Worm (Caenorhabditis elegans) whole organism, L4/young adult: Measurements from ENCODE around the gene gldi-8.

ENCODE experiments used
- W03F9.2 ChIP-seq: fragments of 150-350 bp; optimal IDR thresholded peaks from 2 replicates; lab custom pipeline; 2014; ENCODE audit warnings: missing biosample characterization, missing genetic modification characterization
- dao-5 ChIP-seq: sonication (generic microtip); optimal IDR thresholded peaks from 2 replicates; lab custom pipeline; 2016; ENCODE audit warnings: missing genotype, missing genetic modification characterization, moderate library complexity, missing compliant biosample characterization
- him-1 ChIP-seq: sonication (generic microtip); optimal IDR thresholded peaks from 2 replicates; lab custom pipeline; 2016; ENCODE audit warnings: missing genotype, missing genetic modification reagents, missing genetic modification characterization, missing compliant biosample characterization

DNA sequence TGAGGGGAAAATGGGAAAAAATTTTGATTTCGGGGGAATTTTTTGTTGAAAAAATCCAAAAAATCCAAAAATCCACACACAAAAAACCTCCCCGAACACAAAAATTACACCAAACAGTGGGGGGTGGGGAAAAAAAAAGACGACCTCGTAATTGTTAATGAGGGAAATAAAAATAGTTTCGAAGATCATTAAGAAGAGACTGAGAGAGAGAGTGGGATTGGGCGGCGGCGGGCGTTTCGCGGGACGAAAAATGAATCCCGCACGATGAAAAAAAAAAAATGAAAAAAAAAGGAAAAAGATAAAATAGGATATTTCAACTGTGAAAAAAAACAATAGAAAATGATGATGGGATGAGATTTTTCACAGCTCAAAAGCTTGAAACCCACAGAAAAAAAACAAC lies at the start of gene gldi-8:
- no peak for TF ChIP-seq him-1
- TF ChIP-seq W03F9.2 (tag; lab: Kevin White, UChicago), result no peak
- no peak for TF ChIP-seq dao-5 (tag; lab: Kevin White, UChicago)
